Fruit fly (Drosophila melanogaster): Measurements from ENCODE around the gene Sol1.

The Sol1 gene

DNA sequence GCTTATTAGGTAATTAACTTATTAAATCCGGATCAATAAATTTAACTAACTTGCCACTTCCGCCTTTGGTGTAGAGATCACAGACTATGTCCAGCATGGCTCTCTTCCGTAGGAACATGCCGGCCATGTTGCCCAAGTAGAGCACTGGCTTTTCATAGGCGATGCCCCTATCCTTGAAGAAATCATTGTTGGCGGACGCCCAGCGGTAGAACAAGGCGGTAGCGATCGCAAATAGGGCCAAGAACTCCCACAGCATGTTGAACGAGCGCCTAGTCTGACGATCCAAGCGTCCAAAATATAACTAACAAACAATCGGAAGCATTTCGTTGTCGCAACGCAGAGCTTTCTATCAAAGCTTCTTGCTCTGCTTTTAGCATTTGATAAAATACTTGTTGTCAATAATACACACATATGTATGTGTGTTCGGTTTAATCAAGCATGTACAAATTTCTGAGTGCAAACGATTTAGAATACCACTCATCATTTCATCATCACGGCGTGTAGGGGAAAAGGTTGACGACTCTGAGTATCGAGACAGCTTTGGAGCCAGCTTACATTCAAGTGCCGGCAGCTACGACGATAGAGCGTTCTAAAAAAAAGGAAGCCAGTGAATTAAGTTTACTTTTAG is 12.7 kb downstream of the Sol1 start, which contains the start of gene Cyp9f3 (continued):
- TF ChIP-seq nerfin-2 (GFP tag; IDR thresholded peaks at IDR 0.05; ENCODE audit: partially characterized antibody) (0 out of 2 replicates have a peak, but pooled peaks have one; percentile 20), ftz-f1 (GFP tag; optimal IDR thresholded peaks at IDR 0.05) (peak; percentile 75), CG42726 (GFP tag; IDR thresholded peaks at IDR 0.05; ENCODE audit: partially characterized antibody) (peak; percentile 46; the same call in 1 of the 2 replicates), hb (GFP tag; IDR thresholded peaks at IDR 0.05; ENCODE audit: partially characterized antibody) (no peak), CG8281 (tag; optimal IDR thresholded peaks at IDR 0.05) (peak; percentile 8), CG10565 (GFP tag; optimal IDR thresholded peaks at IDR 0.05) (no peak), lbe (GFP tag; optimal IDR thresholded peaks at IDR 0.05) (no peak), MTF-1 (GFP tag; optimal IDR thresholded peaks at IDR 0.05; ENCODE audit: borderline replicate concordance) (peak; percentile 22), Dref (GFP tag; IDR thresholded peaks at IDR 0.05) (0 out of 2 replicates have a peak, but pooled peaks have one; percentile 10), CG15514 (GFP tag; optimal IDR thresholded peaks at IDR 0.05) (peak; percentile 3), bbx (GFP tag; IDR thresholded peaks at IDR 0.05; ENCODE audit: partially characterized antibody) (0 out of 2 replicates have a peak, but pooled peaks have one; percentile 9), CG1529 (GFP tag; optimal IDR thresholded peaks at IDR 0.05) (no peak), sens (GFP tag) (peak; percentile 1), gro (GFP tag; optimal IDR thresholded peaks at IDR 0.05) (peak; percentile 14), CG18011 (GFP tag; optimal IDR thresholded peaks at IDR 0.05) (peak; percentile 9), CG34224 (GFP tag; IDR thresholded peaks at IDR 0.05; ENCODE audit: partially characterized antibody) (no peak), sug (tag; optimal IDR thresholded peaks at IDR 0.05) (peak; percentile 2), Hmx (GFP tag; optimal IDR thresholded peaks at IDR 0.05) (no peak), CG34376 (GFP tag; optimal IDR thresholded peaks at IDR 0.05) (peak; percentile 96), stc (GFP tag; IDR thresholded peaks at IDR 0.05) (no peak), z (GFP tag; IDR thresholded peaks at IDR 0.05) (peak; percentile 88), Jarid2 (GFP tag; optimal IDR thresholded peaks at IDR 0.05) (peak; percentile 54), pzg (GFP tag; optimal IDR thresholded peaks at IDR 0.05) (no peak), CG10274 (GFP tag; optimal IDR thresholded peaks at IDR 0.05) (peak; percentile 63), CG13287 (GFP tag; IDR thresholded peaks at IDR 0.05; ENCODE audit: partially characterized antibody) (peak; percentile 25; the same call in 1 of the 2 replicates), exex (tag; optimal IDR thresholded peaks at IDR 0.05) (peak; percentile 53), abd-A (tag; optimal IDR thresholded peaks at IDR 0.05) (no peak), CG12071 (GFP tag; optimal IDR thresholded peaks at IDR 0.05) (peak; percentile 19), HmgZ (tag; optimal IDR thresholded peaks at IDR 0.05) (peak; percentile 13), Ets65A (GFP tag) (peak; percentile 50), Atf6 (GFP tag; IDR thresholded peaks at IDR 0.05) (0 out of 2 replicates have a peak, but pooled peaks have one; percentile 7), cas (GFP tag; IDR thresholded peaks at IDR 0.05) (no peak), lab (GFP tag; optimal IDR thresholded peaks at IDR 0.05) (peak; percentile 25)

DNA sequence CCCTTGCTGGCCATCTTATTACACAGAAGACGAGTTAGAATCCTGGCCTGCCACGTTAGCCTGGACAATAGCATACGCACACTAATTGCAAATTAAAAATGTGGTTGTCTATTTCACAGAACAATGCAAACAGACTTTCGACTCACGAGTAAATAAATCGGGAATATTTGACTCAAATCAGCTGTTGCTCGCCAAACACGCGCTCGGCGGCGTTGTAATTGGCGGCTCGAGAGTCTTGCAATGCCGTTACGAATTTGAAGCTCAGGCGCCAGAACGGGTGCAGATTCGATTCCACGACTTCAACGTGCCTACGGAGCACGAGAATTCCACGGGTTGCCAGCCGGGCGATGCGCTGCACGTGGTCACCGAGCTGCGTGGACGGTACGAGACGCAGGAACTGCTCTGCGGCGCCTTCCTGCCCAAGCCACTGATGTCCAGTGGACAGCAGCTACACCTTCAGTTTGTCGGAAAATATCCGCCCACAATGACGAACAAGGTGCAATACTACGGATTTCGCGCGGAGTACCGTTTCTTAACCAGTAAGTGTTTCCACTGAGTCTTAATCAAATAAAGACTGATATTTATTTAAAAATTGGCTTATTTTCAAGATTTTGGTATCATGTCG is 15.7 kb downstream of the Sol1 start, which contains the start of gene DNAlig3:
Gene DNAlig3 (minus strand): TSS at position 168 of the 625 bp plus-strand sequence.
- peak; percentile 73 for TF ChIP-seq Dll (GFP tag; IDR thresholded peaks at IDR 0.05; ENCODE audit: partially characterized antibody)
- TF ChIP-seq sc (optimal IDR thresholded peaks at IDR 0.05): no peak
- TF ChIP-seq sc (GFP tag; optimal IDR thresholded peaks at IDR 0.05): no peak
- no peak for TF ChIP-seq Usf (GFP tag; optimal IDR thresholded peaks at IDR 0.05)
- TF ChIP-seq nmo (GFP tag; optimal IDR thresholded peaks at IDR 0.05): no peak
- TF ChIP-seq Fer3 (tag; optimal IDR thresholded peaks at IDR 0.05): no peak
- no peak for TF ChIP-seq CG9215 (GFP tag; IDR thresholded peaks at IDR 0.05)
- TF ChIP-seq eve (GFP tag; optimal IDR thresholded peaks at IDR 0.05): no peak
- TF ChIP-seq nerfin-1 (tag; optimal IDR thresholded peaks at IDR 0.05): no peak
- TF ChIP-seq slou (GFP tag; optimal IDR thresholded peaks at IDR 0.05): no peak
- no peak for TF ChIP-seq YL-1 (GFP tag; optimal IDR thresholded peaks at IDR 0.05)
- no peak for TF ChIP-seq Eip74EF (GFP tag; optimal IDR thresholded peaks at IDR 0.05)
- peak; percentile 65 for TF ChIP-seq HLHmδ (GFP tag; optimal IDR thresholded peaks at IDR 0.05)
- no peak for TF ChIP-seq esg (GFP tag; conservative IDR thresholded peaks at IDR 0.05)
- no peak for TF ChIP-seq da (GFP tag; optimal IDR thresholded peaks at IDR 0.05)
- TF ChIP-seq BEAF-32 (GFP tag; optimal IDR thresholded peaks at IDR 0.05): peak; percentile 68
- peak; percentile 79 for TF ChIP-seq CG15514 (GFP tag; optimal IDR thresholded peaks at IDR 0.05)

All from whole organism, embryonic.